Worm (Caenorhabditis elegans) whole organism, midembryonic: Measurements from ENCODE around the gene str-28.

ENCODE experiments used
- T22C8.4 ChIP-seq: fragments of 200-800 bp; sonication (Bioruptor generic); IDR thresholded peaks from 2 replicates; pipeline ENCODE4 v1.3.6; 2022; ENCODE audit warnings: missing genetic modification characterization, missing compliant biosample characterization
- cog-1 ChIP-seq: sonication (generic microtip); optimal IDR thresholded peaks from 2 replicates; lab custom pipeline; 2016; ENCODE audit warnings: missing genetic modification characterization, missing compliant biosample characterization
- ref-1 ChIP-seq: fragments of 200-800 bp; sonication (Bioruptor generic); conservative IDR thresholded peaks from 2 replicates; pipeline ENCODE4 v1.3.6; 2022; ENCODE audit warnings: missing genetic modification reagents, missing genetic modification characterization, missing compliant biosample characterization
- tab-1 ChIP-seq: fragments of 200-800 bp; sonication (Bioruptor generic); IDR thresholded peaks from 2 replicates; pipeline ENCODE4 v1.3.6; 2022; ENCODE audit warnings: missing genetic modification characterization, missing compliant biosample characterization
- ztf-29 ChIP-seq: fragments of 200-800 bp; sonication (Bioruptor generic); IDR thresholded peaks from 2 replicates; pipeline ENCODE4 v1.3.6; 2022; ENCODE audit warnings: missing genetic modification reagents, missing genetic modification characterization, missing compliant biosample characterization

DNA sequence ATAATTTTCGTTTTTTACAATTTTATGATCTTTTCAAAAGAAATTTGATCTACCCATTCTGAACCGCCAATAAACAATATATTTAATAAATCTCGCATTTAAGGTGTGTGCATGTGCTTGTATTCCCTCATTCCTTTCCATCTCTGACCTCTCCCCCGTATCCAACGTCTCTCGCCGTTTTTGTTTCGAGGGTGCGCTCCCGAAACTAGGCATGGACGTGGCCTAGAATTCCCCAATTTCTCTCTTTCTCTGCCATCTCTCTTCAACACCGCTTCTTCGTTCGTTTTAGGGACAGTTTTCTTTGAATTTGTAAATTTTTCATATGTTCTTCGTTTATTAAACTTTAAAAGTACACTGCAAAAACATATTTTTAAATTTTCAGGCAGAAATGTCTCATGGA lies 7.2 kb downstream of the str-28 start, which contains the start of gene F25E5.1:
- TF ChIP-seq tab-1 (GFP tag; lab: Robert Waterston, UW) (no peak), ztf-29 (no peak), T22C8.4 (no peak), ref-1 (no peak), cog-1 (tag; lab: Kevin White, UChicago) (peak; percentile 27)
